Worm (Caenorhabditis elegans) whole organism, L2 larva: ENCODE data around the gene gst-32.

ENCODE experiments used
- C34F6.9 ChIP-seq: fragments of 150-350 bp; optimal IDR thresholded peaks from 2 replicates; lab custom pipeline; 2014; ENCODE audit warnings: missing biosample characterization, missing genetic modification characterization
- F13H6.1 ChIP-seq: sonication (generic microtip); optimal IDR thresholded peaks from 2 replicates; lab custom pipeline; 2016; ENCODE audit warnings: missing genetic modification characterization, missing compliant biosample characterization
- R02D3.7 ChIP-seq: fragments of 150-350 bp; optimal IDR thresholded peaks from 2 replicates; lab custom pipeline; 2014; ENCODE audit warnings: missing biosample characterization, missing genetic modification characterization
- Y55F3AM.14 ChIP-seq: fragments of 200-800 bp; sonication (Bioruptor generic); optimal IDR thresholded peaks from 2 replicates; lab custom pipeline; 2018; ENCODE audit warnings: mild to moderate bottlenecking, missing genetic modification characterization, missing compliant biosample characterization
- ZK546.5 ChIP-seq: sonication (generic microtip); optimal IDR thresholded peaks from 2 replicates; lab custom pipeline; 2017; ENCODE audit warnings: missing biosample characterization, missing genetic modification characterization
- alr-1 ChIP-seq: fragments of 150-350 bp; optimal IDR thresholded peaks from 2 replicates; lab custom pipeline; 2014; ENCODE audit warnings: missing biosample characterization, missing genetic modification characterization
- ama-1 ChIP-seq: fragments of 150-350 bp; optimal IDR thresholded peaks from 2 replicates; lab custom pipeline; 2018; ENCODE audit warnings: inconsistent platforms
- blmp-1 ChIP-seq: sonication (generic microtip); optimal IDR thresholded peaks from 2 replicates; lab custom pipeline; 2017; ENCODE audit warnings: missing genetic modification characterization, mild to moderate bottlenecking, missing compliant biosample characterization, antibody characterized with exemption, moderate library complexity; ENCODE audit not compliant: insufficient read depth
- ceh-16 ChIP-seq: fragments of 150-350 bp; optimal IDR thresholded peaks from 2 replicates; lab custom pipeline; 2014; ENCODE audit warnings: missing biosample characterization, missing genetic modification characterization
- crh-2 ChIP-seq: sonication (generic microtip); optimal IDR thresholded peaks from 2 replicates; lab custom pipeline; 2017; ENCODE audit warnings: missing biosample characterization, missing genetic modification characterization
- dmd-4 ChIP-seq: sonication (generic microtip); optimal IDR thresholded peaks from 2 replicates; lab custom pipeline; 2017; ENCODE audit warnings: missing biosample characterization, missing genetic modification characterization
- egl-27 ChIP-seq: sonication (generic microtip); optimal IDR thresholded peaks from 3 replicates; lab custom pipeline; 2017; ENCODE audit warnings: missing biosample characterization, missing genetic modification reagents, missing genetic modification characterization
- elt-1 ChIP-seq: fragments of 150-350 bp; optimal IDR thresholded peaks from 2 replicates; lab custom pipeline; 2014; ENCODE audit warnings: missing biosample characterization, missing genetic modification characterization
- elt-3 ChIP-seq: sonication (generic microtip); optimal IDR thresholded peaks from 2 replicates; lab custom pipeline; 2017; ENCODE audit warnings: missing biosample characterization, missing genetic modification characterization
- fos-1 ChIP-seq: fragments of 150-350 bp; optimal IDR thresholded peaks from 2 replicates; lab custom pipeline; 2014; ENCODE audit warnings: missing biosample characterization, missing genetic modification characterization
- gmeb-1 ChIP-seq: fragments of 150-350 bp; optimal IDR thresholded peaks from 2 replicates; lab custom pipeline; 2014; ENCODE audit warnings: missing biosample characterization, missing genetic modification characterization
- lin-13 ChIP-seq: fragments of 150-350 bp; optimal IDR thresholded peaks from 2 replicates; lab custom pipeline; 2014; ENCODE audit warnings: missing biosample characterization, missing genetic modification reagents, missing genetic modification characterization
- lsy-2 ChIP-seq, 2 experiments: fragments of 150-350 bp in 1 of 2; sonication (generic microtip) in 1 of 2; optimal IDR thresholded peaks; 2 replicates each; lab custom pipeline; 2014 to 2017; ENCODE audit warnings: missing biosample characterization in 2 of 2, missing genetic modification characterization in 2 of 2
- mab-5 ChIP-seq: fragments of 150-350 bp; optimal IDR thresholded peaks from 2 replicates; lab custom pipeline; 2014; ENCODE audit warnings: missing biosample characterization, missing genetic modification characterization
- mbf-1 ChIP-seq: sonication (generic microtip); optimal IDR thresholded peaks from 2 replicates; lab custom pipeline; 2017; ENCODE audit warnings: missing biosample characterization, missing genetic modification characterization
- mdl-1 ChIP-seq, 2 experiments: fragments of 150-350 bp in 1 of 2; sonication (generic microtip) in 1 of 2; optimal IDR thresholded peaks; 2 replicates each; lab custom pipeline; 2017; ENCODE audit warnings: missing biosample characterization in 2 of 2, missing genetic modification characterization in 2 of 2
- nhr-11 ChIP-seq: fragments of 150-350 bp; optimal IDR thresholded peaks from 2 replicates; lab custom pipeline; 2014; ENCODE audit warnings: missing biosample characterization, missing genetic modification characterization
- nhr-12 ChIP-seq: fragments of 150-350 bp; optimal IDR thresholded peaks from 2 replicates; lab custom pipeline; 2014; ENCODE audit warnings: missing biosample characterization, missing genetic modification characterization
- nhr-129 ChIP-seq: fragments of 150-350 bp; optimal IDR thresholded peaks from 2 replicates; lab custom pipeline; 2014; ENCODE audit warnings: missing biosample characterization, missing genetic modification characterization
- nhr-21 ChIP-seq: fragments of 150-350 bp; optimal IDR thresholded peaks from 2 replicates; lab custom pipeline; 2014; ENCODE audit warnings: missing biosample characterization, missing genetic modification characterization
- nhr-23 ChIP-seq: fragments of 150-350 bp; optimal IDR thresholded peaks from 2 replicates; lab custom pipeline; 2014; ENCODE audit warnings: missing biosample characterization, missing genetic modification reagents, missing genetic modification characterization
- nhr-237 ChIP-seq: fragments of 150-350 bp; optimal IDR thresholded peaks from 2 replicates; lab custom pipeline; 2014; ENCODE audit warnings: missing biosample characterization, missing genetic modification characterization
- nhr-6 ChIP-seq: fragments of 150-350 bp; optimal IDR thresholded peaks from 2 replicates; lab custom pipeline; 2014; ENCODE audit warnings: missing biosample characterization, missing genetic modification characterization
- nhr-77 ChIP-seq: fragments of 150-350 bp; optimal IDR thresholded peaks from 2 replicates; lab custom pipeline; 2014; ENCODE audit warnings: missing biosample characterization, missing genetic modification characterization
- peb-1 ChIP-seq: fragments of 150-350 bp; optimal IDR thresholded peaks from 2 replicates; lab custom pipeline; 2014; ENCODE audit warnings: missing biosample characterization, missing genetic modification characterization
- sem-4 ChIP-seq: fragments of 150-350 bp; optimal IDR thresholded peaks from 2 replicates; lab custom pipeline; 2014; ENCODE audit warnings: missing biosample characterization, missing genetic modification reagents, missing genetic modification characterization
- skn-1 ChIP-seq: sonication (generic microtip); optimal IDR thresholded peaks from 2 replicates; lab custom pipeline; 2017; ENCODE audit warnings: missing biosample characterization, missing genetic modification characterization
- sma-9 ChIP-seq, 2 experiments: fragments of 150-350 bp in 1 of 2; sonication (generic microtip) in 1 of 2; optimal IDR thresholded peaks; 2 replicates each; lab custom pipeline; 2014 to 2016; ENCODE audit warnings: missing genetic modification characterization in 2 of 2, mild to moderate bottlenecking in 1 of 2, missing biosample characterization in 1 of 2, missing compliant biosample characterization in 1 of 2, missing genetic modification reagents in 1 of 2, moderate library complexity in 1 of 2
- unc-39 ChIP-seq: fragments of 150-350 bp; optimal IDR thresholded peaks from 2 replicates; lab custom pipeline; 2014; ENCODE audit warnings: missing biosample characterization, missing genetic modification characterization
- unc-55 ChIP-seq: fragments of 150-350 bp; sonication (generic microtip); optimal IDR thresholded peaks from 3 replicates; lab custom pipeline; 2014; ENCODE audit warnings: missing biosample characterization, missing genetic modification reagents, missing genetic modification characterization
- unc-62 ChIP-seq: fragments of 150-350 bp; optimal IDR thresholded peaks from 2 replicates; lab custom pipeline; 2014; ENCODE audit warnings: missing biosample characterization, missing genetic modification reagents, missing genetic modification characterization
- zag-1 ChIP-seq: fragments of 150-350 bp; optimal IDR thresholded peaks from 2 replicates; lab custom pipeline; 2014; ENCODE audit warnings: missing biosample characterization, missing genetic modification characterization
- ztf-1 ChIP-seq: fragments of 200-800 bp; sonication (Bioruptor generic); conservative IDR thresholded peaks from 2 replicates; pipeline ENCODE4 v1.3.6; 2022; ENCODE audit warnings: missing genetic modification characterization, missing compliant biosample characterization
- ztf-11 ChIP-seq: sonication (generic microtip); optimal IDR thresholded peaks from 2 replicates; lab custom pipeline; 2017; ENCODE audit warnings: missing biosample characterization, missing genetic modification characterization
- ztf-4 ChIP-seq: fragments of 150-350 bp; optimal IDR thresholded peaks from 2 replicates; lab custom pipeline; 2014; ENCODE audit warnings: missing biosample characterization, missing genetic modification characterization

gst-32 gene

ce11 chrII:15209309-15209708, 30.9 kb upstream of the gst-32 start:
- peak in 1 of 2 experiments; percentile 12 for TF ChIP-seq lsy-2 (tag; optimal IDR thresholded peaks at IDR 0.05; lab: Kevin White, UChicago)
- no peak for TF ChIP-seq peb-1 (tag; lab: Kevin White, UChicago)
- peak; percentile 32 for TF ChIP-seq C34F6.9 (tag; lab: Kevin White, UChicago)
- TF ChIP-seq sma-9 (GFP tag; optimal IDR thresholded peaks at IDR 0.05; lab: Kevin White, UChicago) = no peak
- no peak for TF ChIP-seq sma-9 (tag; optimal IDR thresholded peaks at IDR 0.05; lab: Kevin White, UChicago)
- no peak for TF ChIP-seq ztf-1
- peak; percentile 22 for TF ChIP-seq unc-55 (GFP tag; lab: Kevin White, UChicago)
- peak; percentile 36 for TF ChIP-seq blmp-1

DNA sequence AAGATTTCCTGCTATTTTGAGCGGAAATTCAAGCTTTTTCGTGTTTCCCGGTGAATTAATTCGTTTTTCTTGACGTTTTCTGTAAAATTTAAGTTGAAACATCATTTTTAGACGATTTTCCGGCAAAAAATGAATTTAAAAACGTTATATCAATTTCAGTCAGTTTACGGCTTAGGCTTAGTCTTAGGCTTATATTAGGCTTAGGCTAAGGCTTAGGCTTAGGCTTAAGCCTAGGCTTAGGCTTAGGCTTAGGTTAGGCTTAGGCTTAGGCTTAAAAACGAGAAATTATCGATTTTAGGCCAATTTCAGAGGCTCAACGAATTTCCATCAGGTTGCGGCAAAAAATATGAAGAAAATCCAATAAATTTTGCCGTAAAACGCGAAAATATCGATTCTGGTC, 30.5 kb upstream of the gst-32 start:
- TF ChIP-seq lin-13 = no peak
- no peak for TF ChIP-seq ztf-1
- no peak for TF ChIP-seq mdl-1 (tag; optimal IDR thresholded peaks at IDR 0.05; lab: Kevin White, UChicago)
- no peak for TF ChIP-seq dmd-4
- TF ChIP-seq nhr-23 (tag; lab: Kevin White, UChicago) = no peak
- TF ChIP-seq Y55F3AM.14 (GFP tag; lab: Kevin White, UChicago) = no peak
- no peak for TF ChIP-seq gmeb-1
- no peak for TF ChIP-seq crh-2 (tag; lab: Kevin White, UChicago)
- TF ChIP-seq nhr-12 = no peak
- TF ChIP-seq blmp-1 = no peak
- no peak for TF ChIP-seq peb-1 (tag; lab: Kevin White, UChicago)
- no peak for TF ChIP-seq nhr-129 (tag; lab: Kevin White, UChicago)
- TF ChIP-seq, all 48 proteins: peak for 0

DNA sequence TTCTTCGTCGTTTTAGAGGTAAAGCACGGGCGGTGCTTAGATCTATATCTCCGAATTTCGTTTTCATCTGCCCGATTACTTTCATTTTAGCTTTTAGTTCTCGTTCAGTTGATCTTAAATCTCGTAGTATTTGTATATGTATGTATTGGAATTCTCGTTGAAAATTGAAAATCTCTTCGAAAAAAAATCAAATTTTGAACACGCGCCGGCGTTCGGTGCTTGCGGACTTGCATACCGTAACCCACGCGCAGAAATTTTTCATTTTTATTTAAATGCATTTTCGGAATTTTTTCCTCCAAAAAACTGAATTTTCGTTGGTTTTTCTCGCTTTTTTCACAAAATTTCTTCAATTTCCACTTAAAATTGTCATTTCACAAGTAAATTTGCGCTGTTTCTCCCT, 29.8 kb upstream of the gst-32 start:
- peak; percentile 32 for TF ChIP-seq gmeb-1
- no peak for TF ChIP-seq ztf-1
- no peak for TF ChIP-seq nhr-12
- TF ChIP-seq lsy-2 (tag; optimal IDR thresholded peaks at IDR 0.05; lab: Kevin White, UChicago) = peak; percentile 53 to 91
- TF ChIP-seq ama-1 (lab: Kevin White, UChicago) = peak; percentile 2

ce11 chrII:15207562-15207961, 29.2 kb upstream of the gst-32 start:
- TF ChIP-seq ztf-4 (tag; lab: Kevin White, UChicago) = no peak
- peak; percentile 38 for TF ChIP-seq fos-1 (tag; lab: Kevin White, UChicago)
- no peak for TF ChIP-seq Y55F3AM.14 (GFP tag; lab: Kevin White, UChicago)
- peak; percentile 31 for TF ChIP-seq sma-9 (GFP tag; optimal IDR thresholded peaks at IDR 0.05; lab: Kevin White, UChicago)
- TF ChIP-seq sma-9 (tag; optimal IDR thresholded peaks at IDR 0.05; lab: Kevin White, UChicago) = no peak
- TF ChIP-seq nhr-11 (tag; lab: Kevin White, UChicago) = no peak
- TF ChIP-seq ZK546.5 (tag; lab: Kevin White, UChicago) = no peak
- TF ChIP-seq nhr-77 (tag; lab: Kevin White, UChicago) = no peak
- TF ChIP-seq sem-4 (tag; lab: Kevin White, UChicago) = no peak
- TF ChIP-seq R02D3.7 (tag; lab: Kevin White, UChicago) = no peak
- no peak for TF ChIP-seq ztf-11 (tag; lab: Kevin White, UChicago)

DNA sequence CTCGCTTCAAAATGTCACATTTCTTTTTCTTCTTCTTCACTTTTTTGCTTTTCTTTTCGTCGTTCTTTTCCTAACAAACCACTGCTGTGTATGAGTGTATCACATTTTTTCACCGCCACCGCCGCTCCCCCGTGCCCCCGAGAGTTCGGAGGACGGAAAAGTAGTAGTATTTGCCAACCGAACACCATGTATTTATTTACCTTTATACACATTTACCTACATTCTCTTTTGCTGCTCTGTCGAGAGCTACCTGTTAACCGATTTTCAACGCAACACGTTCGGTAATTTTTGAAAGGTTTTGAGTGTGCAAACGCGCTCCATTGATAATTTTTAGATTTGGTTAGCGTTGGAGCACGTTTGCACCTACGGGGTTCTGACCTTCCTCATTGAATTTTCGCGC, 27.8 kb upstream of the gst-32 start:
- TF ChIP-seq ceh-16 = no peak
- no peak for TF ChIP-seq elt-1 (tag; lab: Kevin White, UChicago)
- TF ChIP-seq F13H6.1 (tag; lab: Kevin White, UChicago) = peak; percentile 0
- TF ChIP-seq blmp-1 = no peak
- no peak for TF ChIP-seq ztf-1

DNA sequence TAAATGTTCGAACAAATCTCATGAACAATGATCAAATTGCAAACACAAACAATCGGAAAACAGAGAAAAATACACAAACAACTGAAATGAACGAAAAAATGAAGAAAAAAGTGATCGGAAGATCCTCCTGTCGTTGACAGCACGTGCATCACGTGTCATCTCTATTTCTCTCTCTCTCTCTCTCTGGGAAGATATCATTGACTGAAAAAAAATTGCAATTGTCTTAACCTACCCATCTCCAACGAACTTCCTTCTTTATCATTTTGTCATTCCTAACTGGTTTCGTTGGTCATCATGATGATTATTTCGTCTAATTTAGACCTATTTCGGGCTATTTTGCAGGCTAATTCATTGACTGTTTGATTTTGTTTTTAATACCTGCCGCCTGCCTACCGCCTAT, 27.0 kb upstream of the gst-32 start:
- TF ChIP-seq alr-1 (no peak), nhr-6 (tag; lab: Kevin White, UChicago) (peak; percentile 7), dmd-4 (no peak), unc-39 (tag; lab: Kevin White, UChicago) (no peak), skn-1 (tag; lab: Kevin White, UChicago) (no peak), zag-1 (tag; lab: Kevin White, UChicago) (no peak), lin-13 (peak; percentile 23), elt-3 (tag; lab: Kevin White, UChicago) (no peak), nhr-21 (peak; percentile 44), sma-9 (GFP tag; optimal IDR thresholded peaks at IDR 0.05; lab: Kevin White, UChicago) (peak; percentile 93), sma-9 (tag; optimal IDR thresholded peaks at IDR 0.05; lab: Kevin White, UChicago) (no peak), mab-5 (no peak), ztf-1 (no peak), nhr-11 (tag; lab: Kevin White, UChicago) (no peak), elt-1 (tag; lab: Kevin White, UChicago) (no peak), nhr-77 (tag; lab: Kevin White, UChicago) (no peak), ama-1 (lab: Kevin White, UChicago) (no peak), nhr-237 (no peak), ztf-4 (tag; lab: Kevin White, UChicago) (no peak), peb-1 (tag; lab: Kevin White, UChicago) (no peak), mbf-1 (tag; lab: Kevin White, UChicago) (no peak), mdl-1 (tag; optimal IDR thresholded peaks at IDR 0.05; lab: Kevin White, UChicago) (peak; percentile 0 to 62), ZK546.5 (tag; lab: Kevin White, UChicago) (no peak), fos-1 (tag; lab: Kevin White, UChicago) (peak; percentile 31), unc-55 (GFP tag; lab: Kevin White, UChicago) (no peak), F13H6.1 (tag; lab: Kevin White, UChicago) (peak; percentile 18), crh-2 (tag; lab: Kevin White, UChicago) (peak; percentile 72), lsy-2 (tag; optimal IDR thresholded peaks at IDR 0.05; lab: Kevin White, UChicago) (peak in 1 of 2 experiments; percentile 56), R02D3.7 (tag; lab: Kevin White, UChicago) (no peak), unc-62 (GFP tag; lab: Kevin White, UChicago) (no peak), gmeb-1 (no peak), egl-27 (tag; lab: Kevin White, UChicago) (peak; percentile 5), nhr-23 (tag; lab: Kevin White, UChicago) (no peak)
